Worm (Caenorhabditis elegans): ENCODE results near the gene F14H8.8.

DNA sequence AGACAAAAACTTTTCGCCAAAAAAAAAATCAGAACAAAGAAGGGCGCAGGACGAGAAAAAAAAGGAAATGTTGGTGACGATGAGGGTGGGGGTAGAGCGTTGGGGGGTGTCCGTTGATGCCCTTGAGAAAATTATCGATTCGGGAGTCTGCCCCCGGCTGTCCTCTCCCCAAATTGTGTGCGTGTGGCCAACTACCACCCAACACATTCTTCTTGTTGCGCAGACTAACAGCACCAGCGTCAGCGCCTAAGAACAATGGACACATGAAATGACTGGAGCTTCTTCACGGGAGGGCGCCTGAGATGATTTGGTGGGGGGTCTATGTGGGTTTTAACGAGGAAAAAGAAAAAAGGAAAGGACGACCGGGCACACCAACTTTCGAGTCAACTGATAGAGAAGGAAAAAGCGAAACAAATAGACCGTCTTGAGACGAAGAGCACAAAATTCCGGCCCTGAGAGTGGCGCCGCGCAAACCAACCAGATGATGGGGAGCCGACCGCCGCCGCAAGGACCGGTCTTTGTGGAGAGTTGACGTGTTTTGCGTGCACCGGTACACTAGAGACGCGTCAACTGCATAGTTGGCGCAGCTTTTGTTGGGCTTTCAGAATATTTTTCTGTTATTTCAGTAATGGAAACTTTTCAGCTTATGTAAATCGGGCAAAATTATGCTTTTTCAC lies 35.9 kb downstream of the F14H8.8 start, which contains the start of gene C25D7.9:
- no peak for TF ChIP-seq egl-27 (tag; optimal IDR thresholded peaks at IDR 0.05)
- TF ChIP-seq daf-12 (tag; optimal IDR thresholded peaks at IDR 0.05): no peak
- no peak for TF ChIP-seq zag-1 (tag; optimal IDR thresholded peaks at IDR 0.05)
- TF ChIP-seq nhr-25 (tag; optimal IDR thresholded peaks at IDR 0.05; ENCODE audit: borderline replicate concordance, insufficient read depth): no peak
- no peak for TF ChIP-seq F37D6.2 (tag; optimal IDR thresholded peaks at IDR 0.05)
- TF ChIP-seq zip-2 (tag; optimal IDR thresholded peaks at IDR 0.05): no peak
- TF ChIP-seq nhr-237 (tag; optimal IDR thresholded peaks at IDR 0.05): no peak
- TF ChIP-seq fkh-10 (GFP tag; optimal IDR thresholded peaks at IDR 0.05): no peak
- TF ChIP-seq pqm-1 (tag; optimal IDR thresholded peaks at IDR 0.05): no peak
- no peak for TF ChIP-seq nhr-11 (tag; optimal IDR thresholded peaks at IDR 0.05)
- peak; percentile 10 for TF ChIP-seq lin-13 (GFP tag; optimal IDR thresholded peaks at IDR 0.05)
- TF ChIP-seq snpc-4 (tag; optimal IDR thresholded peaks at IDR 0.05): no peak
- TF ChIP-seq nhr-77 (tag; optimal IDR thresholded peaks at IDR 0.05): peak; percentile 16
